Fruit fly (Drosophila melanogaster) whole organism, prepupa: ENCODE data around the gene Indy.

Experiments
- Blimp-1 ChIP-seq: fragments of 200-800 bp; sonication (Bioruptor generic); optimal IDR thresholded peaks from 3 replicates; lab custom pipeline; 2017; ENCODE audit warnings: missing biosample characterization, missing genetic modification characterization, mild to moderate bottlenecking, moderate library complexity, missing genetic modification reagents
- CG10631 ChIP-seq: fragments of 200-800 bp; sonication (Bioruptor generic); optimal IDR thresholded peaks from 2 replicates; lab custom pipeline; 2016; ENCODE audit warnings: missing biosample characterization, missing genetic modification characterization
- CG10669 ChIP-seq: fragments of 200-800 bp; sonication (Bioruptor generic); optimal IDR thresholded peaks from 3 replicates; lab custom pipeline; 2018; ENCODE audit warnings: missing biosample characterization, mild to moderate bottlenecking, missing genetic modification characterization, moderate library complexity
- CG11294 ChIP-seq: fragments of 200-800 bp; sonication (Bioruptor generic); IDR thresholded peaks from 2 replicates; pipeline ENCODE4 v1.3.6; 2022; ENCODE audit warnings: missing biosample characterization, missing genetic modification characterization
- CG11762 ChIP-seq: fragments of 200-800 bp; sonication (Bioruptor generic); optimal IDR thresholded peaks from 3 replicates; lab custom pipeline; 2016; ENCODE audit warnings: missing biosample characterization, missing genetic modification characterization; ENCODE audit not compliant: insufficient read depth
- CG11902 ChIP-seq: fragments of 200-800 bp; sonication (Bioruptor generic); optimal IDR thresholded peaks from 3 replicates; lab custom pipeline; 2016; ENCODE audit warnings: missing biosample characterization, missing genetic modification characterization
- CG15336 ChIP-seq: fragments of 200-800 bp; sonication (Bioruptor generic); IDR thresholded peaks from 2 replicates; pipeline ENCODE4 v1.3.6; 2022; ENCODE audit warnings: missing biosample characterization, missing genetic modification characterization
- CG3032 ChIP-seq: fragments of 200-800 bp; optimal IDR thresholded peaks from 2 replicates; lab custom pipeline; 2019; ENCODE audit warnings: missing biosample characterization, mild to moderate bottlenecking, missing genetic modification characterization, moderate library complexity
- CG31627 ChIP-seq: fragments of 200-800 bp; sonication (Bioruptor generic); optimal IDR thresholded peaks from 3 replicates; lab custom pipeline; 2016; ENCODE audit warnings: missing biosample characterization, missing genetic modification characterization
- CG32006 ChIP-seq: fragments of 200-800 bp; sonication (Bioruptor generic); optimal IDR thresholded peaks from 3 replicates; lab custom pipeline; 2017; ENCODE audit warnings: missing biosample characterization, mild to moderate bottlenecking, missing genetic modification characterization
- CG34406 ChIP-seq: fragments of 200-800 bp; sonication (Bioruptor generic); optimal IDR thresholded peaks from 3 replicates; lab custom pipeline; 2016; ENCODE audit warnings: missing biosample characterization, missing genetic modification characterization
- CG6163 ChIP-seq: fragments of 200-800 bp; sonication (Bioruptor generic); IDR thresholded peaks from 3 replicates; pipeline ENCODE4 v1.3.6; 2022; ENCODE audit warnings: missing biosample characterization, missing genetic modification characterization
- CG6276 ChIP-seq: fragments of 200-800 bp; sonication (Bioruptor generic); optimal IDR thresholded peaks from 2 replicates; lab custom pipeline; 2017; ENCODE audit warnings: missing biosample characterization, mild to moderate bottlenecking, missing genetic modification characterization
- CG6792 ChIP-seq: fragments of 200-800 bp; sonication (Bioruptor generic); optimal IDR thresholded peaks from 3 replicates; lab custom pipeline; 2016; ENCODE audit warnings: missing biosample characterization, missing genetic modification characterization
- CG6808 ChIP-seq: fragments of 200-800 bp; sonication (Bioruptor generic); optimal IDR thresholded peaks from 3 replicates; lab custom pipeline; 2017; ENCODE audit warnings: missing biosample characterization, missing genetic modification characterization, mild to moderate bottlenecking, moderate library complexity, missing genetic modification reagents
- CG6854 ChIP-seq: fragments of 200-800 bp; sonication (Bioruptor generic); optimal IDR thresholded peaks from 2 replicates; lab custom pipeline; 2017; ENCODE audit warnings: missing biosample characterization, mild to moderate bottlenecking, missing genetic modification characterization
- CG7368 ChIP-seq: fragments of 200-800 bp; sonication (Bioruptor generic); optimal IDR thresholded peaks from 3 replicates; lab custom pipeline; 2016; ENCODE audit warnings: missing biosample characterization, missing genetic modification characterization
- CG8119 ChIP-seq: fragments of 200-800 bp; sonication (Bioruptor generic); IDR thresholded peaks from 3 replicates; pipeline ENCODE4 v1.3.6; 2022; ENCODE audit warnings: missing biosample characterization, missing genetic modification characterization
- CG8319 ChIP-seq: fragments of 200-800 bp; sonication (Bioruptor generic); optimal IDR thresholded peaks from 3 replicates; lab custom pipeline; 2016; ENCODE audit warnings: missing biosample characterization, missing genetic modification characterization
- CG8632 ChIP-seq: fragments of 200-800 bp; sonication (Bioruptor generic); optimal IDR thresholded peaks from 3 replicates; lab custom pipeline; 2016; ENCODE audit warnings: missing biosample characterization, missing genetic modification characterization
- CG9139 ChIP-seq: fragments of 200-800 bp; sonication (Bioruptor generic); optimal IDR thresholded peaks from 3 replicates; lab custom pipeline; 2017; ENCODE audit warnings: missing biosample characterization, mild to moderate bottlenecking, missing genetic modification characterization
- Eip75B ChIP-seq: fragments of 200-800 bp; sonication (Bioruptor generic); optimal IDR thresholded peaks from 3 replicates; lab custom pipeline; 2016; ENCODE audit warnings: missing biosample characterization, missing genetic modification characterization
- Eip78C ChIP-seq: fragments of 200-800 bp; sonication (Bioruptor generic); peaks from one replicate; lab custom pipeline; 2016; ENCODE audit warnings: missing biosample characterization, missing genetic modification characterization
- Eip93F ChIP-seq: fragments of 200-800 bp; sonication (Bioruptor generic); optimal IDR thresholded peaks from 2 replicates; lab custom pipeline; 2016; ENCODE audit warnings: missing biosample characterization, mild to moderate bottlenecking, missing genetic modification characterization
- Ets96B ChIP-seq: fragments of 200-800 bp; optimal IDR thresholded peaks from 2 replicates; lab custom pipeline; 2019; ENCODE audit warnings: missing biosample characterization, mild to moderate bottlenecking, missing genetic modification characterization, moderate library complexity
- Gug ChIP-seq: fragments of 200-800 bp; sonication (Bioruptor generic); IDR thresholded peaks from 2 replicates; pipeline ENCODE4 v1.3.6; 2022; ENCODE audit warnings: missing biosample characterization, missing genetic modification characterization
- Hr38 ChIP-seq: sonication (Bioruptor generic); optimal IDR thresholded peaks from 2 replicates; lab custom pipeline; 2016; ENCODE audit warnings: missing biosample characterization, missing genetic modification characterization
- Hr39 ChIP-seq: fragments of 200-800 bp; sonication (Bioruptor generic); optimal IDR thresholded peaks from 2 replicates; lab custom pipeline; 2016; ENCODE audit warnings: missing biosample characterization, missing genetic modification characterization
- Hr4 ChIP-seq: fragments of 200-800 bp; sonication (Bioruptor generic); optimal IDR thresholded peaks from 3 replicates; lab custom pipeline; 2016; ENCODE audit warnings: missing biosample characterization, missing genetic modification characterization
- Lpt ChIP-seq: fragments of 200-800 bp; sonication (Bioruptor generic); optimal IDR thresholded peaks from 3 replicates; lab custom pipeline; 2016; ENCODE audit warnings: missing biosample characterization, missing genetic modification characterization
- Met ChIP-seq: fragments of 200-800 bp; sonication (Bioruptor generic); optimal IDR thresholded peaks from 3 replicates; lab custom pipeline; 2016; ENCODE audit warnings: missing biosample characterization, missing genetic modification characterization
- OdsH ChIP-seq: fragments of 200-800 bp; sonication (Bioruptor generic); optimal IDR thresholded peaks from 3 replicates; lab custom pipeline; 2016; ENCODE audit warnings: missing biosample characterization, missing genetic modification characterization
- Smox ChIP-seq: fragments of 200-800 bp; sonication (Bioruptor generic); optimal IDR thresholded peaks from 3 replicates; lab custom pipeline; 2016; ENCODE audit warnings: missing biosample characterization, missing genetic modification characterization
- Sox14 ChIP-seq: fragments of 200-800 bp; sonication (Bioruptor generic); optimal IDR thresholded peaks from 3 replicates; lab custom pipeline; 2016; ENCODE audit warnings: missing biosample characterization, missing genetic modification characterization
- achi ChIP-seq: fragments of 200-800 bp; sonication (Bioruptor generic); optimal IDR thresholded peaks from 3 replicates; lab custom pipeline; 2016; ENCODE audit warnings: missing biosample characterization, missing genetic modification characterization
- acj6 ChIP-seq: fragments of 200-800 bp; sonication (Bioruptor generic); optimal IDR thresholded peaks from 3 replicates; lab custom pipeline; 2016; ENCODE audit warnings: missing biosample characterization, missing genetic modification characterization
- cyc ChIP-seq: fragments of 200-800 bp; sonication (Bioruptor generic); optimal IDR thresholded peaks from 3 replicates; lab custom pipeline; 2016; ENCODE audit warnings: missing biosample characterization, missing genetic modification characterization
- dac ChIP-seq: fragments of 200-800 bp; sonication (Bioruptor generic); optimal IDR thresholded peaks from 2 replicates; lab custom pipeline; 2017; ENCODE audit warnings: missing biosample characterization, mild to moderate bottlenecking, missing genetic modification characterization
- dsx ChIP-seq: fragments of 200-800 bp; optimal IDR thresholded peaks from 3 replicates; lab custom pipeline; 2019; ENCODE audit warnings: missing biosample characterization, mild to moderate bottlenecking, missing genetic modification characterization, moderate library complexity; ENCODE audit not compliant: poor library complexity, severe bottlenecking
- eg ChIP-seq: fragments of 200-800 bp; sonication (Bioruptor generic); IDR thresholded peaks from 3 replicates; pipeline ENCODE4 v1.3.6; 2022; ENCODE audit warnings: missing biosample characterization, missing genetic modification characterization
- fd85E ChIP-seq: fragments of 200-800 bp; sonication (Bioruptor generic); optimal IDR thresholded peaks from 3 replicates; lab custom pipeline; 2016; ENCODE audit warnings: missing biosample characterization, missing genetic modification characterization
- fkh ChIP-seq: fragments of 200-800 bp; sonication (Bioruptor generic); optimal IDR thresholded peaks from 3 replicates; lab custom pipeline; 2017; ENCODE audit warnings: missing biosample characterization, mild to moderate bottlenecking, missing genetic modification characterization, moderate library complexity
- lz ChIP-seq: fragments of 200-800 bp; sonication (Bioruptor generic); optimal IDR thresholded peaks from 3 replicates; lab custom pipeline; 2016; ENCODE audit warnings: missing biosample characterization, missing genetic modification characterization
- pdm3 ChIP-seq: fragments of 200-800 bp; sonication (Bioruptor generic); optimal IDR thresholded peaks from 3 replicates; lab custom pipeline; 2016; ENCODE audit warnings: missing biosample characterization, missing genetic modification characterization
- salr ChIP-seq, 2 experiments: fragments of 200-800 bp; sonication (Bioruptor generic); optimal IDR thresholded peaks; 3 replicates each; lab custom pipeline; 2016 to 2018; ENCODE audit warnings: missing biosample characterization in 2 of 2, missing genetic modification characterization in 2 of 2, mild to moderate bottlenecking in 1 of 2
- spab ChIP-seq: fragments of 200-800 bp; sonication (Bioruptor generic); optimal IDR thresholded peaks from 2 replicates; lab custom pipeline; 2017; ENCODE audit warnings: missing biosample characterization, mild to moderate bottlenecking, missing genetic modification characterization, missing genetic modification reagents
- ss ChIP-seq, 2 experiments: fragments of 200-800 bp; sonication (Bioruptor generic); optimal IDR thresholded peaks; 2 replicates in 1 of 2; 3 replicates in 1 of 2; lab custom pipeline; 2017 to 2018; ENCODE audit warnings: mild to moderate bottlenecking in 2 of 2, missing biosample characterization in 2 of 2, missing genetic modification characterization in 2 of 2, moderate library complexity in 1 of 2
- svp ChIP-seq: fragments of 200-800 bp; sonication (Bioruptor generic); peaks from one replicate; lab custom pipeline; 2016; ENCODE audit warnings: missing biosample characterization, missing genetic modification characterization
- topi ChIP-seq: fragments of 200-800 bp; sonication (Bioruptor generic); optimal IDR thresholded peaks from 3 replicates; lab custom pipeline; 2016; ENCODE audit warnings: missing biosample characterization, missing genetic modification characterization
- vri ChIP-seq: fragments of 200-800 bp; sonication (Bioruptor generic); optimal IDR thresholded peaks from 3 replicates; lab custom pipeline; 2016; ENCODE audit warnings: missing biosample characterization, mild to moderate bottlenecking, missing genetic modification characterization

Indy gene

dm6 chr3L:18869035-18869826 lies 23.2 kb upstream of the Indy start, which contains the start of gene Grx1:
Gene Grx1 (plus strand): TSS chr3L:18869230.
- TF ChIP-seq Sox14 (GFP tag; lab: Kevin White, UChicago) (peak; percentile 47), Eip78C (peak; percentile 81), CG34406 (GFP tag; lab: Kevin White, UChicago) (peak; percentile 48), vri (peak; percentile 61), topi (GFP tag; lab: Kevin White, UChicago) (peak; percentile 40), Eip93F (no peak), CG11762 (no peak), CG10669 (GFP tag; lab: Kevin White, UChicago) (peak; percentile 41), CG6276 (GFP tag; lab: Kevin White, UChicago) (no peak), CG8319 (GFP tag; lab: Kevin White, UChicago) (peak; percentile 9), CG6792 (GFP tag; lab: Kevin White, UChicago) (peak; percentile 53), CG3032 (tag; lab: Kevin White, UChicago) (peak; percentile 34), ss (GFP tag; optimal IDR thresholded peaks at IDR 0.05; lab: Kevin White, UChicago) (no peak), dac (no peak), CG15336 (GFP tag; lab: Robert Waterston, UW) (peak; percentile 26; the same call in 1 of the 2 replicates), Blimp-1 (GFP tag; lab: Kevin White, UChicago) (peak; percentile 68), eg (GFP tag; lab: Robert Waterston, UW) (peak; percentile 49; the same call in 2 of the 3 replicates), Hr38 (GFP tag; lab: Kevin White, UChicago) (no peak), CG11902 (GFP tag; lab: Kevin White, UChicago) (peak; percentile 26), svp (GFP tag; lab: Kevin White, UChicago) (peak; percentile 64), Hr39 (peak; percentile 56), OdsH (peak; percentile 64), fd85E (GFP tag; lab: Kevin White, UChicago) (no peak), acj6 (peak; percentile 58), achi (GFP tag; lab: Kevin White, UChicago) (peak; percentile 87), CG7368 (GFP tag; lab: Kevin White, UChicago) (no peak), CG8632 (GFP tag; lab: Kevin White, UChicago) (peak; percentile 47), cyc (GFP tag; lab: Kevin White, UChicago) (peak; percentile 48), lz (peak; percentile 70), CG10631 (GFP tag; lab: Kevin White, UChicago) (peak; percentile 50), CG9139 (GFP tag; lab: Kevin White, UChicago) (no peak), CG32006 (GFP tag; lab: Kevin White, UChicago) (peak; percentile 46), CG6163 (GFP tag; lab: Robert Waterston, UW) (peak; percentile 66), Gug (GFP tag; lab: Robert Waterston, UW) (0 out of 2 replicates have a peak, but pooled peaks have one; percentile 17), CG31627 (GFP tag; lab: Kevin White, UChicago) (peak; percentile 36), spab (no peak), fkh (GFP tag; lab: Kevin White, UChicago) (peak; percentile 84), dsx (GFP tag; lab: Kevin White, UChicago) (peak; percentile 64), salr (GFP tag; optimal IDR thresholded peaks at IDR 0.05; lab: Kevin White, UChicago) (peak in 1 of 2 experiments; percentile 9), Hr4 (GFP tag; lab: Kevin White, UChicago) (peak; percentile 63), Ets96B (tag; lab: Kevin White, UChicago) (peak; percentile 43), CG6808 (GFP tag; lab: Kevin White, UChicago) (no peak), Met (GFP tag; lab: Kevin White, UChicago) (peak; percentile 60), Eip75B (peak; percentile 64), Smox (peak; percentile 74), CG11294 (no peak), Lpt (GFP tag; lab: Kevin White, UChicago) (peak; percentile 48), CG8119 (GFP tag; lab: Robert Waterston, UW) (no peak), CG6854 (GFP tag; lab: Kevin White, UChicago) (no peak), pdm3 (GFP tag; lab: Kevin White, UChicago) (peak; percentile 76)
